Worm (Caenorhabditis elegans) whole organism, L3 larva: ENCODE measurements around the gene C08F11.1.

ENCODE experiments used
- elt-1 ChIP-seq: fragments of 150-350 bp; optimal IDR thresholded peaks from 2 replicates; lab custom pipeline; 2014; ENCODE audit warnings: missing biosample characterization, missing genetic modification characterization
- elt-3 ChIP-seq, 3 experiments: fragments of 150-350 bp in 1 of 3; sonication (generic microtip) in 2 of 3; optimal IDR thresholded peaks; 2 replicates in 2 of 3; 4 replicates in 1 of 3; lab custom pipeline; 2014 to 2017; ENCODE audit warnings: missing biosample characterization in 3 of 3, missing genetic modification characterization in 3 of 3
- zag-1 ChIP-seq: fragments of 150-350 bp; optimal IDR thresholded peaks from 2 replicates; lab custom pipeline; 2014; ENCODE audit warnings: missing biosample characterization, missing genetic modification characterization

- no peak for TF ChIP-seq elt-3 (tag; optimal IDR thresholded peaks at IDR 0.05; lab: Kevin White, UChicago)
- no peak for TF ChIP-seq zag-1 (tag; lab: Kevin White, UChicago)
- no peak for TF ChIP-seq elt-1 (tag; lab: Kevin White, UChicago)
These were observed 40.5 kb downstream of the C08F11.1 start, which contains the start of gene Y45F10C.4 for ce11 chrIV:13664090-13664489.
